Worm (Caenorhabditis elegans) whole organism, L1 larva: ENCODE data around the gene ets-7.

Experiments used
- nhr-11 ChIP-seq: fragments of 150-350 bp; optimal IDR thresholded peaks from 2 replicates; lab custom pipeline; 2014; ENCODE audit warnings: missing biosample characterization, missing genetic modification characterization
- pqm-1 ChIP-seq: sonication (generic microtip); optimal IDR thresholded peaks from 3 replicates; lab custom pipeline; 2017; ENCODE audit warnings: missing biosample characterization, missing genetic modification characterization
- sptf-1 ChIP-seq: fragments of 150-350 bp; optimal IDR thresholded peaks from 2 replicates; lab custom pipeline; 2014; ENCODE audit warnings: missing biosample characterization, missing genetic modification characterization
- tbx-2 ChIP-seq: sonication (generic microtip); optimal IDR thresholded peaks from 2 replicates; lab custom pipeline; 2016; ENCODE audit warnings: missing genetic modification characterization, missing compliant biosample characterization
- ztf-11 ChIP-seq, 2 experiments: sonication (generic microtip); optimal IDR thresholded peaks; 2 replicates each; lab custom pipeline; 2016 to 2017; ENCODE audit warnings: missing genetic modification characterization in 2 of 2, missing biosample characterization in 1 of 2, missing compliant biosample characterization in 1 of 2

DNA sequence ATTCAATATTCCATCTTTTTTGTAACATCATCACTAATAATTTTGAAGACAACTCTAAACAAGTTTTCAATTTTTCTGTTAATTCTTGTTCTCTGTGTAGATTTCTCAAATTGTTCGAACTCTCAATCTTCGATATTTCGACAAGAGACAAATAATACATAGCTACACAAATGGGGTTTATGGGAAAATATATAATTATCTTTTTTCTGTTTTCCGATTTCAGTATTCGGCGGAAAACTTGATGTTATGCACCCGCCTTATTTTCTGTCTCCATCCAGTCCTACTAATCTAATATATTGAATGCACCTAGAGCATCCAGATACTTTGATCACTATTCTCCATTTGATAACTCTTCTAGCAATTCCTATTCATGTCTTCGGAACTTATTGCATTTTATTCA, 19.6 kb downstream of the ets-7 start, which contains the start of gene srh-268:
- TF ChIP-seq tbx-2 (tag; lab: Kevin White, UChicago) (no peak), pqm-1 (no peak), ztf-11 (tag; optimal IDR thresholded peaks at IDR 0.05; lab: Kevin White, UChicago) (no peak), nhr-11 (tag; lab: Kevin White, UChicago) (no peak), sptf-1 (tag; lab: Kevin White, UChicago) (no peak)
